Worm (Caenorhabditis elegans) whole organism, L4 larva: ENCODE measurements around the gene ZK1307.4.

Experiments
- D1046.2 ChIP-seq: fragments of 200-800 bp; sonication (Bioruptor generic); IDR thresholded peaks from 2 replicates; pipeline ENCODE4 v1.3.6; 2022; ENCODE audit warnings: missing genetic modification characterization, missing compliant biosample characterization
- F26F4.8 ChIP-seq: fragments of 200-800 bp; sonication (Bioruptor generic); conservative IDR thresholded peaks from 2 replicates; pipeline ENCODE4 v1.3.6; 2022; ENCODE audit warnings: missing genetic modification characterization, missing compliant biosample characterization
- F44E2.7 ChIP-seq: fragments of 200-800 bp; sonication (Bioruptor generic); IDR thresholded peaks from 2 replicates; pipeline ENCODE4 v2.1.2; 2022; ENCODE audit warnings: missing genetic modification characterization, missing compliant biosample characterization
- R02D3.7 ChIP-seq: fragments of 150-350 bp; sonication (generic microtip); optimal IDR thresholded peaks from 3 replicates; lab custom pipeline; 2014; ENCODE audit warnings: missing biosample characterization, missing genetic modification characterization
- T20F7.1 ChIP-seq: fragments of 200-800 bp; sonication (Bioruptor generic); optimal IDR thresholded peaks from 2 replicates; lab custom pipeline; 2018; ENCODE audit warnings: mild to moderate bottlenecking, missing genetic modification characterization, missing compliant biosample characterization
- T26A8.4 ChIP-seq: fragments of 200-800 bp; sonication (Bioruptor generic); IDR thresholded peaks from 2 replicates; pipeline ENCODE4 v1.3.6; 2022; ENCODE audit warnings: missing genetic modification characterization, missing compliant biosample characterization
- ZK337.2 ChIP-seq: fragments of 200-800 bp; sonication (Bioruptor generic); IDR thresholded peaks from 2 replicates; pipeline ENCODE4 v1.3.6; 2022; ENCODE audit warnings: missing genetic modification reagents, missing genetic modification characterization, missing compliant biosample characterization
- aha-1 ChIP-seq: fragments of 150-350 bp; peaks from one replicate; lab custom pipeline; 2014; ENCODE audit warnings: missing biosample characterization, missing genetic modification characterization
- aly-2 ChIP-seq: sonication (generic microtip); optimal IDR thresholded peaks from 2 replicates; lab custom pipeline; 2018; ENCODE audit warnings: missing biosample characterization, missing genetic modification characterization
- ama-1 ChIP-seq: fragments of 150-350 bp; optimal IDR thresholded peaks from 2 replicates; lab custom pipeline; 2014; ENCODE audit warnings: inconsistent platforms, mixed read lengths
- arid-1 ChIP-seq: fragments of 200-800 bp; sonication (Bioruptor generic); conservative IDR thresholded peaks from 2 replicates; pipeline ENCODE4 v1.3.6; 2022; ENCODE audit warnings: missing genetic modification reagents, missing genetic modification characterization, missing compliant biosample characterization
- ceh-28 ChIP-seq: fragments of 150-350 bp; optimal IDR thresholded peaks from 2 replicates; lab custom pipeline; 2014; ENCODE audit warnings: missing biosample characterization, missing genetic modification reagents, missing genetic modification characterization
- ceh-44 ChIP-seq: fragments of 200-800 bp; sonication (Bioruptor generic); IDR thresholded peaks from 2 replicates; pipeline ENCODE4 v1.3.6; 2022; ENCODE audit warnings: missing genetic modification reagents, missing genetic modification characterization, missing compliant biosample characterization
- daf-12 ChIP-seq: fragments of 150-350 bp; optimal IDR thresholded peaks from 2 replicates; lab custom pipeline; 2014; ENCODE audit warnings: missing biosample characterization, missing genetic modification reagents, missing genetic modification characterization
- daf-16 ChIP-seq, 3 experiments: sonication (generic microtip); optimal IDR thresholded peaks; 2 replicates each; lab custom pipeline; 2016 to 2017; ENCODE audit warnings: missing genetic modification characterization in 3 of 3, missing genetic modification reagents in 3 of 3, mild to moderate bottlenecking in 2 of 3, missing compliant biosample characterization in 2 of 3, missing biosample characterization in 1 of 3, moderate library complexity in 1 of 3
- daf-8 ChIP-seq: fragments of 200-800 bp; sonication (Bioruptor generic); IDR thresholded peaks from 2 replicates; pipeline ENCODE4 v1.3.6; 2022; ENCODE audit warnings: missing genetic modification characterization, missing compliant biosample characterization
- dmd-6 ChIP-seq: fragments of 200-800 bp; sonication (Bioruptor generic); IDR thresholded peaks from 2 replicates; pipeline ENCODE4 v1.3.6; 2022; ENCODE audit warnings: missing genetic modification reagents, missing genetic modification characterization, missing compliant biosample characterization
- dmd-8 ChIP-seq: fragments of 200-800 bp; sonication (Bioruptor generic); IDR thresholded peaks from 2 replicates; pipeline ENCODE4 v1.3.6; 2022; ENCODE audit warnings: missing genetic modification characterization, missing compliant biosample characterization
- dpl-1 ChIP-seq: fragments of 150-350 bp; optimal IDR thresholded peaks from 2 replicates; lab custom pipeline; 2014; ENCODE audit warnings: missing biosample characterization, missing genetic modification reagents, missing genetic modification characterization
- dve-1 ChIP-seq: sonication (generic microtip); optimal IDR thresholded peaks from 2 replicates; lab custom pipeline; 2017; ENCODE audit warnings: antibody characterized with exemption, mild to moderate bottlenecking, missing genetic modification characterization, missing compliant biosample characterization; ENCODE audit not compliant: insufficient read depth
- fkh-10 ChIP-seq: fragments of 150-350 bp; optimal IDR thresholded peaks from 2 replicates; lab custom pipeline; 2014; ENCODE audit warnings: missing biosample characterization, missing genetic modification reagents, missing genetic modification characterization
- fos-1 ChIP-seq: fragments of 150-350 bp; optimal IDR thresholded peaks from 2 replicates; lab custom pipeline; 2014; ENCODE audit warnings: missing biosample characterization, missing genetic modification characterization
- hlh-30 ChIP-seq: sonication (generic microtip); optimal IDR thresholded peaks from 2 replicates; lab custom pipeline; 2017; ENCODE audit warnings: antibody characterized with exemption, mild to moderate bottlenecking, missing genetic modification characterization, missing compliant biosample characterization; ENCODE audit not compliant: insufficient read depth
- lin-1 ChIP-seq: fragments of 200-800 bp; sonication (Bioruptor generic); IDR thresholded peaks from 2 replicates; pipeline ENCODE4 v1.3.6; 2022; ENCODE audit warnings: missing genetic modification reagents, missing genetic modification characterization, missing compliant biosample characterization
- lin-39 ChIP-seq: fragments of 150-350 bp; optimal IDR thresholded peaks from 2 replicates; lab custom pipeline; 2014; ENCODE audit warnings: missing biosample characterization, missing genetic modification reagents, missing genetic modification characterization
- lsy-2 ChIP-seq, 2 experiments: fragments of 150-350 bp in 1 of 2; sonication (generic microtip) in 1 of 2; optimal IDR thresholded peaks; 2 replicates each; lab custom pipeline; 2014 to 2017; ENCODE audit warnings: missing biosample characterization in 2 of 2, missing genetic modification characterization in 2 of 2
- madf-9 ChIP-seq: fragments of 200-800 bp; sonication (Bioruptor generic); conservative IDR thresholded peaks from 2 replicates; pipeline ENCODE4 v1.3.6; 2022; ENCODE audit warnings: missing genetic modification reagents, missing genetic modification characterization, missing compliant biosample characterization
- mep-1 ChIP-seq: fragments of 150-350 bp; sonication (generic microtip); optimal IDR thresholded peaks from 3 replicates; lab custom pipeline; 2014; ENCODE audit warnings: missing biosample characterization, missing genetic modification characterization
- mes-2 ChIP-seq: sonication (generic microtip); optimal IDR thresholded peaks from 2 replicates; lab custom pipeline; 2016; ENCODE audit warnings: missing genotype, mild to moderate bottlenecking, missing genetic modification characterization, missing compliant biosample characterization; ENCODE audit not compliant: poor library complexity, severe bottlenecking
- mxl-2 ChIP-seq: fragments of 200-800 bp; sonication (Bioruptor generic); conservative IDR thresholded peaks from 2 replicates; pipeline ENCODE4 v1.3.6; 2022; ENCODE audit warnings: missing genetic modification reagents, missing genetic modification characterization, missing compliant biosample characterization
- nhr-25 ChIP-seq: sonication (generic microtip); optimal IDR thresholded peaks from 2 replicates; lab custom pipeline; 2017; ENCODE audit warnings: missing genetic modification characterization, mild to moderate bottlenecking, missing compliant biosample characterization, antibody characterized with exemption, moderate library complexity, borderline replicate concordance; ENCODE audit not compliant: insufficient read depth
- nhr-28 ChIP-seq: fragments of 150-350 bp; optimal IDR thresholded peaks from 2 replicates; lab custom pipeline; 2014; ENCODE audit warnings: missing biosample characterization, missing genetic modification characterization
- nhr-41 ChIP-seq: fragments of 200-800 bp; sonication (Bioruptor generic); IDR thresholded peaks from 2 replicates; pipeline ENCODE4 v1.3.6; 2022; ENCODE audit warnings: missing genetic modification reagents, missing genetic modification characterization, missing compliant biosample characterization
- nhr-48 ChIP-seq: sonication (generic microtip); optimal IDR thresholded peaks from 2 replicates; lab custom pipeline; 2016; ENCODE audit warnings: mild to moderate bottlenecking, missing genetic modification characterization, missing compliant biosample characterization
- nhr-77 ChIP-seq: fragments of 150-350 bp; optimal IDR thresholded peaks from 2 replicates; lab custom pipeline; 2014; ENCODE audit warnings: missing biosample characterization, missing genetic modification characterization
- pqm-1 ChIP-seq: sonication (generic microtip); optimal IDR thresholded peaks from 2 replicates; lab custom pipeline; 2017; ENCODE audit warnings: missing biosample characterization, missing genetic modification characterization
- saeg-2 ChIP-seq: fragments of 200-800 bp; sonication (Bioruptor generic); IDR thresholded peaks from 2 replicates; pipeline ENCODE4 v1.3.6; 2022; ENCODE audit warnings: missing genetic modification reagents, missing genetic modification characterization, missing compliant biosample characterization
- sdz-12 ChIP-seq: fragments of 200-800 bp; sonication (Bioruptor generic); optimal IDR thresholded peaks from 2 replicates; lab custom pipeline; 2018; ENCODE audit warnings: mild to moderate bottlenecking, missing genetic modification characterization, missing compliant biosample characterization
- snpc-1.2 ChIP-seq: fragments of 200-800 bp; sonication (Bioruptor generic); IDR thresholded peaks from 2 replicates; pipeline ENCODE4 v1.3.6; 2022; ENCODE audit warnings: missing genetic modification reagents, missing genetic modification characterization, missing compliant biosample characterization
- spr-3 ChIP-seq: fragments of 200-800 bp; sonication (Bioruptor generic); optimal IDR thresholded peaks from 2 replicates; lab custom pipeline; 2018; ENCODE audit warnings: mild to moderate bottlenecking, missing genetic modification characterization, missing compliant biosample characterization
- unc-130 ChIP-seq: sonication (generic microtip); optimal IDR thresholded peaks from 2 replicates; lab custom pipeline; 2016; ENCODE audit warnings: missing genetic modification reagents, missing genetic modification characterization, missing compliant biosample characterization
- unc-62 ChIP-seq, 3 experiments: fragments of 150-350 bp in 1 of 3; sonication (generic microtip); optimal IDR thresholded peaks in 2 of 3; peaks in 1 of 3; 1 replicate in 1 of 3; 2 replicates in 2 of 3; lab custom pipeline; 2014 to 2017; ENCODE audit warnings: missing biosample characterization in 3 of 3, missing genetic modification characterization in 3 of 3, missing genetic modification reagents in 3 of 3, missing genotype in 1 of 3
- zip-11 ChIP-seq: fragments of 200-800 bp; sonication (Bioruptor generic); IDR thresholded peaks from 2 replicates; pipeline ENCODE4 v1.3.6; 2022; ENCODE audit warnings: missing genetic modification characterization, missing compliant biosample characterization
- zip-2 ChIP-seq: fragments of 150-350 bp; optimal IDR thresholded peaks from 2 replicates; lab custom pipeline; 2014; ENCODE audit warnings: missing biosample characterization, missing genetic modification characterization
- ztf-7 ChIP-seq: fragments of 150-350 bp; optimal IDR thresholded peaks from 2 replicates; lab custom pipeline; 2014; ENCODE audit warnings: missing biosample characterization, missing genetic modification characterization

The ZK1307.4 gene

DNA sequence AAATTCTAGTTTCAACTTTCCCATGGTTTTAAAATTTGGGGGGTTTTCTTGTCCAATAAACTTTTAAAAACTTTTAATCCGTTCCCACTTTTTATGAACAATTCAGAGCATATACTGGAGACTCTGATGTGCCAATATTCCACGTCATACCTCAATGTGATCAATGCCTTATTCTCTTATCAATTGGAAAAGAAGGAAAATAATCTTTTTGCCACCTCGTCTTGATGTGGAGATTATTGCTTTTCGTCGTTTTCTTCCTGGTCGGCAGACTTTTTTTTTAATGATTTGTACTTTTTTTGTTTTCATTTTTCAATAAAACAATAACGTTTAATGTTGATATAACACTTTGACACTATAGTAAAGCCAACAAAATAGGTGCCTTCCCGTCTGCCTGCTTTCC, 25.9 kb upstream of the ZK1307.4 start:
- TF ChIP-seq dmd-6 (GFP tag; lab: Robert Waterston, UW) (peak; percentile 19; the same call in 1 of the 2 replicates), lsy-2 (tag; optimal IDR thresholded peaks at IDR 0.05; lab: Kevin White, UChicago) (peak in 1 of 2 experiments; percentile 21), daf-16 (GFP tag; optimal IDR thresholded peaks at IDR 0.05; lab: Kevin White, UChicago) (no peak), daf-16 (tag; optimal IDR thresholded peaks at IDR 0.05; lab: Kevin White, UChicago) (peak; percentile 24), ceh-28 (tag; lab: Kevin White, UChicago) (no peak), arid-1 (GFP tag; lab: Robert Waterston, UW) (no peak), nhr-77 (peak; percentile 7), dmd-8 (GFP tag; lab: Robert Waterston, UW) (no peak), pqm-1 (tag; lab: Kevin White, UChicago) (peak; percentile 90), nhr-28 (peak; percentile 5), dve-1 (tag; lab: Kevin White, UChicago) (peak; percentile 56)

DNA sequence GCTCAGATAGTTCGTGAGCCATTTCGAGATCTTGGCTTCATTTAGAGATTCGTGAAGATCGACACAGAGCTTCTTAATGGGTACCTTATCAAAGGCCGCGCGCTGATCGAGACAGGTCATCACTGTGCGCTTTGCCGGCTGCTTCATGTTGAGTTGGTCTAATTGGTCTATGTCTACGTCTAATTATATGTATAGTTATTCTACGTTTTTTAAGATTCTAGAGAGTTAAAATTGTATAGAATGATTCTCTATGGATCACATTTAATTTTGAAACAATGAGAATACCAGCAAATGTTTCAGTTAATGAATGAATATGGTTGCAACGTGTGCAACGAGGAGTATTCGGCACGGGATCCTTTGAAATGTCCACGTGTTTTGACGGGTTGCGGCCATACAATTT, 23.1 kb upstream of the ZK1307.4 start, which contains the start of gene arc-1:
Gene arc-1, plus strand, starts transcription at position 301 of the 400 bp plus-strand sequence.
- TF ChIP-seq ceh-44 (GFP tag; lab: Robert Waterston, UW): no peak
- no peak for TF ChIP-seq T26A8.4
- no peak for TF ChIP-seq aha-1 (tag; lab: Kevin White, UChicago)
- no peak for TF ChIP-seq zip-11 (GFP tag; lab: Robert Waterston, UW)
- no peak for TF ChIP-seq zip-2 (tag; lab: Kevin White, UChicago)
- no peak for TF ChIP-seq nhr-41 (GFP tag; lab: Robert Waterston, UW)
- no peak for TF ChIP-seq ama-1
- no peak for TF ChIP-seq dve-1 (tag; lab: Kevin White, UChicago)
- TF ChIP-seq snpc-1.2: no peak
- no peak for TF ChIP-seq ZK337.2 (GFP tag; lab: Robert Waterston, UW)
- TF ChIP-seq unc-130 (GFP tag; lab: Kevin White, UChicago): no peak
- TF ChIP-seq daf-12 (tag; lab: Kevin White, UChicago): no peak
- TF ChIP-seq D1046.2: no peak
- no peak for TF ChIP-seq R02D3.7 (tag; lab: Kevin White, UChicago)
- no peak for TF ChIP-seq lin-39
- no peak for TF ChIP-seq mes-2 (tag; lab: Kevin White, UChicago)

DNA sequence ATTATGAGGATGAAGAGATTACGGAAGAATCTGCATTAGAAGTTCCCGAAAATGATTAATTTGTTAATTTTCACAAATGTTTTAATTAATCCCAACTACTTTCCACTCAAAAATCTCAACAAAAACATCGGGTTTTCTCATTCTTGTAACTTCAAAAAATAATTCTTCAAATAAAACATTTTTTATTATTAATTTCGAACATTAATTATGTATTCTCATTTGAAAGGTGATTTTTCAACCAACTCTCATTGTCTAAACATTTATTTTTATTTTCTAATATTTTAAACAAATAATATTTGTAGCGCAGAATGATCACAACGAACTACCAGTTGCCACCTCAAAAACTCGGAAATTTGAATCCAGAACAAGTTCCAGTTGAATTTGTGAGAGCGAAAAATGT, 19.7 kb upstream of the ZK1307.4 start, which contains the start of gene ZK1320.7:
Gene ZK1320.7, plus strand, starts transcription at position 301 of the 400 bp plus-strand sequence.
- no peak for TF ChIP-seq sdz-12
- TF ChIP-seq madf-9: no peak
- no peak for TF ChIP-seq zip-11 (GFP tag; lab: Robert Waterston, UW)
- no peak for TF ChIP-seq F26F4.8 (GFP tag; lab: Robert Waterston, UW)
- TF ChIP-seq snpc-1.2: no peak
- TF ChIP-seq zip-2 (tag; lab: Kevin White, UChicago): no peak
- TF ChIP-seq fos-1 (tag; lab: Kevin White, UChicago): no peak
- TF ChIP-seq daf-8 (GFP tag; lab: Robert Waterston, UW): no peak

ce11 chrII:9668959-9669358, 17.4 kb upstream of the ZK1307.4 start, which contains the start of gene taf-8:
Gene taf-8 (plus strand): TSS chrII:9669318.
- TF ChIP-seq D1046.2: no peak
- no peak for TF ChIP-seq lin-39
- no peak for TF ChIP-seq nhr-25 (tag; lab: Kevin White, UChicago)
- no peak for TF ChIP-seq mep-1 (tag; lab: Kevin White, UChicago)
- no peak for TF ChIP-seq dmd-6 (GFP tag; lab: Robert Waterston, UW)
- peak; percentile 78 for TF ChIP-seq aha-1 (tag; lab: Kevin White, UChicago)
- no peak for TF ChIP-seq spr-3 (GFP tag; lab: Kevin White, UChicago)
- no peak for TF ChIP-seq aly-2
- TF ChIP-seq F44E2.7 (GFP tag; lab: Robert Waterston, UW): no peak
- no peak for TF ChIP-seq mxl-2 (GFP tag; lab: Robert Waterston, UW)
- no peak for TF ChIP-seq hlh-30
- no peak for TF ChIP-seq madf-9
- peak; percentile 66 for TF ChIP-seq dpl-1 (GFP tag; lab: Kevin White, UChicago)
- TF ChIP-seq saeg-2: no peak
- TF ChIP-seq R02D3.7 (tag; lab: Kevin White, UChicago): peak; percentile 68
- TF ChIP-seq T20F7.1 (GFP tag; lab: Kevin White, UChicago): peak; percentile 97
- no peak for TF ChIP-seq nhr-48
- peak in 1 of 2 experiments; percentile 59 for TF ChIP-seq unc-62 (GFP tag; optimal IDR thresholded peaks at IDR 0.05 in 1 of 2; lab: Kevin White, UChicago)
- TF ChIP-seq unc-62 (tag; optimal IDR thresholded peaks at IDR 0.05; lab: Kevin White, UChicago): no peak
- no peak for TF ChIP-seq ztf-7 (tag; lab: Kevin White, UChicago)
- TF ChIP-seq fkh-10 (GFP tag; lab: Kevin White, UChicago): peak; percentile 26
- TF ChIP-seq lin-1: no peak
- TF ChIP-seq nhr-28: peak; percentile 9
